Fruit fly (Drosophila melanogaster) S2 (cell line): ENCODE data around the gene Hrs.

ENCODE experiments used
- CG8478 ChIP-seq: fragments of >200 bp; optimal IDR thresholded peaks from 2 replicates; lab custom pipeline; 2018
- CTCF ChIP-seq, 2 experiments: fragments of >200 bp; optimal IDR thresholded peaks; 2 replicates each; lab custom pipeline; 2018

DNA sequence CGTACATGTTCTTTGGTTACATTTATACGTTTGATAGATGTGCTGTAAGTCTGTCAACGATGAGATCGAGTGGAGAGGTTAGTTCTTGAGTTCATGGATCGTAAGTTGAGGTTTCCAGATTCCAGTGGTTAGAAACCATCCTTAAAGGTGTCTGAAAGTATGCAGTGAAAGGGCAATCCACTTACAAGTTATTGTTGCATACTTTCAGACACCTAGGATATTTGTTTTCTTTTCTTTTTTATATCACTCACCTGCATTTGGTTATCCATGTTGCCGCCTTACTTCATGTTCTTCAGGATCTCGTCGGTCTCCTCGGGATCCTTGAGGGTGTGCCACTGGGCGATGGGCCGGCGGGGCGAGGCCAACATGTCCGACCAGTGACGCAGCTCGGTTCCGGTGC lies 43.0 kb downstream of the Hrs start:
- no peak for TF ChIP-seq CTCF (optimal IDR thresholded peaks at IDR 0.05; lab: Kevin White, UChicago)
- no peak for TF ChIP-seq CG8478 (lab: Kevin White, UChicago)
